Worm (Caenorhabditis elegans): ENCODE results near the gene set-30.

DNA sequence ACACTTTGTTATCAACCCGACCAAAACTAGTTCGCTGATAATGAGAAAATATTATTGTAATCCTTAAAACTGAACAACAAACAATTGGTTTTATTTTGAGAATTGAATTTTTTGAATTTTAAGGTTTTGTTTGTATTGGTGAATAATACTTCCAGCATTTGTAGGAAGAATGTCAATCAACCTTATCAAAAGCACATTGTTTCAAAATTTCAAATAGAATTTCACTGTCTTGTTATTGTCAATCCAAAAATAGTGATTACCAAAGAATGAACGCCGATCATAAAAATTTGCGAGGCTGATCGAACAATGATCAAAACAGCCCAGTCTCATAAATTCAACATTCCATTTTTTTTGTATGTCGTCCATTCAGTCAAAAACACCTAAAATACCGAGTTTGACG, 24.6 kb upstream of the set-30 start:
- TF ChIP-seq aly-2 (tag; optimal IDR thresholded peaks at IDR 0.05) (no peak), ceh-28 (tag; optimal IDR thresholded peaks at IDR 0.05) (no peak), elt-1 (tag; optimal IDR thresholded peaks at IDR 0.05) (no peak), tbx-2 (tag; optimal IDR thresholded peaks at IDR 0.05) (no peak)
